Worm (Caenorhabditis elegans): Measurements from ENCODE around the gene sut-1.

DNA sequence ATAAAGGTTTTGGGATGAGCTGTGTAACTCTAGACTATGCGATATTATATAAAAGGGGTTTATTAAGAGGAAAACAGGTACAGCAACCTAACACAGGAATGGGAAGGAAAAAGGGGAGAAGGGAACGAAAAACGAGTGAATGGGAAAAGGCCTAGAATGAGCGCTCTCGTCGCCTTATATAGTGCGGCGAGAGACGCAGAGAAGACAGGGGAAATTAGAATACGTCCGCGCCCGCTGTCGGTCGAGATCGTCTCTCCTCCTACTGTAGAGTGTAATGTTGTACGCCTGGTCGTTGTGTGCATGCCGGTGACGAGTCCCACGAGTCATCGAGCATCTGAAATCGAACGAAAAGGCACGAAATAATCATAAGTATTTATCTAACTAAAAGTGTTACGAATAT, 30.2 kb upstream of the sut-1 start:
- no peak for TF ChIP-seq nhr-11 (tag; optimal IDR thresholded peaks at IDR 0.05)
- TF ChIP-seq lin-13 (GFP tag; optimal IDR thresholded peaks at IDR 0.05), result no peak
- no peak for TF ChIP-seq nhr-42 (GFP tag; IDR thresholded peaks at IDR 0.05)
- no peak for TF ChIP-seq ZK546.5 (tag; optimal IDR thresholded peaks at IDR 0.05)
- TF ChIP-seq zag-1 (tag; optimal IDR thresholded peaks at IDR 0.05), result no peak
- TF ChIP-seq ztf-11 (tag; optimal IDR thresholded peaks at IDR 0.05), result no peak
- TF ChIP-seq hlh-30 (tag; optimal IDR thresholded peaks at IDR 0.05; ENCODE audit: insufficient read depth), result no peak
- TF ChIP-seq fkh-10 (GFP tag; optimal IDR thresholded peaks at IDR 0.05), result no peak
